Fruit fly (Drosophila melanogaster): ENCODE measurements around the gene CG7246.

The CG7246 gene

dm6 chrX:9068822-9069221 is 12.0 kb downstream of the CG7246 start (continued):
- TF ChIP-seq CG15479 (GFP tag; optimal IDR thresholded peaks at IDR 0.05) (no peak), shn (GFP tag; optimal IDR thresholded peaks at IDR 0.05) (no peak), CG6654 (GFP tag; optimal IDR thresholded peaks at IDR 0.05) (no peak), CG31224 (GFP tag; IDR thresholded peaks at IDR 0.05) (no peak), Atf6 (GFP tag; IDR thresholded peaks at IDR 0.05) (no peak), CG15601 (tag; optimal IDR thresholded peaks at IDR 0.05) (no peak), Lim3 (GFP tag; IDR thresholded peaks at IDR 0.05) (no peak), CG11456 (GFP tag; IDR thresholded peaks at IDR 0.05) (0 out of 3 replicates have a peak, but pooled peaks have one; percentile 39), ab (GFP tag; optimal IDR thresholded peaks at IDR 0.05) (no peak), CG15514 (GFP tag; optimal IDR thresholded peaks at IDR 0.05) (no peak), CG8478 (optimal IDR thresholded peaks at IDR 0.05) (no peak), pum (GFP tag; optimal IDR thresholded peaks at IDR 0.05) (no peak), CG17568 (GFP tag; optimal IDR thresholded peaks at IDR 0.05) (no peak), danr (GFP tag; IDR thresholded peaks at IDR 0.05) (no peak), CG2202 (tag; optimal IDR thresholded peaks at IDR 0.05) (no peak), Med (GFP tag) (peak; percentile 88), CG9727 (GFP tag; optimal IDR thresholded peaks at IDR 0.05) (no peak), amos (GFP tag; IDR thresholded peaks at IDR 0.05; ENCODE audit: partially characterized antibody) (no peak), Side (GFP tag; optimal IDR thresholded peaks at IDR 0.05) (no peak), rib (GFP tag; IDR thresholded peaks at IDR 0.05) (no peak), CG12219 (GFP tag; optimal IDR thresholded peaks at IDR 0.05) (no peak), dmrt99B (tag; optimal IDR thresholded peaks at IDR 0.05) (no peak), pzg (GFP tag; optimal IDR thresholded peaks at IDR 0.05) (no peak), CG17802 (tag; optimal IDR thresholded peaks at IDR 0.05) (no peak), Rx (GFP tag; IDR thresholded peaks at IDR 0.05) (no peak), TFAM (GFP tag; optimal IDR thresholded peaks at IDR 0.05) (no peak), CG18262 (tag; optimal IDR thresholded peaks at IDR 0.05) (no peak), croc (GFP tag; conservative IDR thresholded peaks at IDR 0.05) (no peak), CG2712 (tag; optimal IDR thresholded peaks at IDR 0.05) (no peak), Jarid2 (GFP tag; optimal IDR thresholded peaks at IDR 0.05) (no peak), CG17359 (tag; optimal IDR thresholded peaks at IDR 0.05) (no peak), CG2120 (GFP tag; optimal IDR thresholded peaks at IDR 0.05) (no peak), CG11695 (GFP tag; IDR thresholded peaks at IDR 0.05) (no peak), CG15269 (tag; optimal IDR thresholded peaks at IDR 0.05) (no peak), sima (GFP tag; optimal IDR thresholded peaks at IDR 0.05) (no peak), CG7987 (GFP tag; optimal IDR thresholded peaks at IDR 0.05) (no peak), sens (GFP tag) (peak; percentile 38), toy (GFP tag; IDR thresholded peaks at IDR 0.05) (no peak), Ssrp (tag; optimal IDR thresholded peaks at IDR 0.05) (no peak), Sox100B (GFP tag; optimal IDR thresholded peaks at IDR 0.05) (no peak), Asciz (GFP tag; optimal IDR thresholded peaks at IDR 0.05) (no peak), Sox102F (GFP tag; optimal IDR thresholded peaks at IDR 0.05) (no peak), Usf (GFP tag; optimal IDR thresholded peaks at IDR 0.05) (no peak), BtbVII (GFP tag; optimal IDR thresholded peaks at IDR 0.05) (no peak), hbn (GFP tag; IDR thresholded peaks at IDR 0.05; ENCODE audit: partially characterized antibody) (no peak), wor (GFP tag; IDR thresholded peaks at IDR 0.05) (no peak), sr (GFP tag; IDR thresholded peaks at IDR 0.05) (no peak), nom (GFP tag; optimal IDR thresholded peaks at IDR 0.05) (no peak), tll (GFP tag; optimal IDR thresholded peaks at IDR 0.05) (no peak), Bgb (GFP tag; IDR thresholded peaks at IDR 0.05; ENCODE audit: partially characterized antibody) (no peak), p53 (GFP tag; optimal IDR thresholded peaks at IDR 0.05) (no peak), seq (GFP tag; IDR thresholded peaks at IDR 0.05) (no peak)
